Worm (Caenorhabditis elegans): Measurements from ENCODE around the gene paf-2.

DNA sequence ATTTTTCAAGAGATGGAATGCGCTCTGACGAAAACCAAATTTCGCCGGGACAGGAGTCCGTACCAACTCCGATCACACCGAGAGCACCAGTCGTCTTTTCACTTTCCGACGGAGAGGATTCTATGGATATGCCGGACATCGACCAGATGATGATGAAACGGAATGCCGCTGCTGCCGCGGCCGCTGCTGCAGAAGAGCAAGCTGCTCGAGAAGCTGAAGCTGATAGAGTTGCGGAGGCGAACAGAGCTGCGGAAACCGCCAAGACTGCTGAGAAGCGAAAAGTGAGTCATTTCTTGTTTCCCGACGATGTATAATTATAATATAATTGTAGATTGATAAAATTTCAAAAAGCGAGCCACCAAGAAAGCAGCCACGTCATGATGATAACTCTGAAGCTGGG is 42.2 kb downstream of the paf-2 start:
- TF ChIP-seq nhr-11 (tag; optimal IDR thresholded peaks at IDR 0.05) (no peak), mml-1 (tag; optimal IDR thresholded peaks at IDR 0.05) (no peak), pha-4 (tag; optimal IDR thresholded peaks at IDR 0.05) (no peak), egl-27 (tag; optimal IDR thresholded peaks at IDR 0.05) (no peak), tbx-2 (tag; optimal IDR thresholded peaks at IDR 0.05) (no peak), mdl-1 (tag; optimal IDR thresholded peaks at IDR 0.05) (no peak), lin-15B (tag; optimal IDR thresholded peaks at IDR 0.05) (no peak), elt-2 (tag; optimal IDR thresholded peaks at IDR 0.05) (no peak), nhr-237 (tag; optimal IDR thresholded peaks at IDR 0.05) (no peak), lin-39 (tag; optimal IDR thresholded peaks at IDR 0.05) (no peak), unc-39 (tag; optimal IDR thresholded peaks at IDR 0.05) (no peak)
